Fruit fly (Drosophila melanogaster) whole organism, embryonic: ENCODE measurements around the gene CG9920.
A peak's percentile ranks its signal among the peaks of the same experiment; 100 is the strongest.

Source experiments
- CG1024 ChIP-seq: fragments of 200-800 bp; sonication (Bioruptor generic); IDR thresholded peaks from 2 replicates; pipeline ENCODE4 v1.3.6; 2022; ENCODE audit warnings: missing biosample characterization, missing genetic modification characterization
- CG10321 ChIP-seq: fragments of 200-800 bp; sonication (Bioruptor generic); IDR thresholded peaks from 2 replicates; pipeline ENCODE4 v1.3.6; 2022; ENCODE audit warnings: missing biosample characterization, missing genetic modification characterization
- CG10366 ChIP-seq: fragments of 200-800 bp; sonication (Bioruptor generic); IDR thresholded peaks from 2 replicates; pipeline ENCODE4 v1.3.6; 2022; ENCODE audit warnings: missing biosample characterization, missing genetic modification characterization
- CG11247 ChIP-seq: fragments of 200-800 bp; sonication (Bioruptor generic); IDR thresholded peaks from 2 replicates; pipeline ENCODE4 v1.3.6; 2022; ENCODE audit warnings: missing biosample characterization, missing genetic modification characterization
- CG11398 ChIP-seq: fragments of 200-800 bp; sonication (Bioruptor generic); optimal IDR thresholded peaks from 2 replicates; lab custom pipeline; 2016; ENCODE audit warnings: missing biosample characterization, missing genetic modification characterization
- CG12744 ChIP-seq: fragments of 200-800 bp; sonication (Bioruptor generic); optimal IDR thresholded peaks from 2 replicates; lab custom pipeline; 2016; ENCODE audit warnings: missing biosample characterization, missing genetic modification characterization
- CG13123 ChIP-seq: fragments of 200-800 bp; sonication (Bioruptor generic); optimal IDR thresholded peaks from 2 replicates; lab custom pipeline; 2016; ENCODE audit warnings: missing biosample characterization, missing genetic modification characterization
- CG15269 ChIP-seq: fragments of 200-800 bp; sonication (Bioruptor generic); optimal IDR thresholded peaks from 2 replicates; lab custom pipeline; 2018; ENCODE audit warnings: missing biosample characterization, mild to moderate bottlenecking, missing genetic modification characterization, moderate library complexity
- CG17612 ChIP-seq: fragments of 200-800 bp; sonication (Bioruptor generic); IDR thresholded peaks from 2 replicates; pipeline ENCODE4 v1.3.6; 2022; ENCODE audit warnings: missing biosample characterization, missing genetic modification characterization
- CG18619 ChIP-seq: fragments of 200-800 bp; sonication (Bioruptor generic); optimal IDR thresholded peaks from 3 replicates; lab custom pipeline; 2017; ENCODE audit warnings: missing biosample characterization, mild to moderate bottlenecking, missing genetic modification characterization
- CG2120 ChIP-seq: fragments of 200-800 bp; sonication (Bioruptor generic); optimal IDR thresholded peaks from 3 replicates; lab custom pipeline; 2016; ENCODE audit warnings: missing biosample characterization, missing genetic modification characterization
- CG2875 ChIP-seq: fragments of 200-800 bp; sonication (Bioruptor generic); optimal IDR thresholded peaks from 2 replicates; lab custom pipeline; 2017; ENCODE audit warnings: missing biosample characterization, mild to moderate bottlenecking, missing genetic modification characterization, missing genetic modification reagents
- CG31441 ChIP-seq: fragments of 200-800 bp; sonication (Bioruptor generic); IDR thresholded peaks from 2 replicates; pipeline ENCODE4 v1.3.6; 2022; ENCODE audit warnings: missing biosample characterization, missing genetic modification characterization
- CG32767 ChIP-seq: fragments of 200-800 bp; sonication (Bioruptor generic); IDR thresholded peaks from 2 replicates; pipeline ENCODE4 v1.3.6; 2022; ENCODE audit warnings: missing biosample characterization, missing genetic modification characterization
- CG4328 ChIP-seq: fragments of 200-800 bp; sonication (Bioruptor generic); optimal IDR thresholded peaks from 3 replicates; lab custom pipeline; 2017; ENCODE audit warnings: missing biosample characterization, missing genetic modification reagents, missing genetic modification characterization
- CG4617 ChIP-seq: fragments of 200-800 bp; sonication (Bioruptor generic); optimal IDR thresholded peaks from 3 replicates; lab custom pipeline; 2016; ENCODE audit warnings: missing biosample characterization, missing genetic modification characterization, borderline replicate concordance
- CG4730 ChIP-seq: fragments of 200-800 bp; sonication (Bioruptor generic); IDR thresholded peaks from 2 replicates; pipeline ENCODE4 v1.3.6; 2022; ENCODE audit warnings: missing biosample characterization, missing genetic modification characterization
- CG6854 ChIP-seq: fragments of 200-800 bp; sonication (Bioruptor generic); optimal IDR thresholded peaks from 3 replicates; lab custom pipeline; 2017; ENCODE audit warnings: missing biosample characterization, mild to moderate bottlenecking, missing genetic modification characterization
- CG7357 ChIP-seq: fragments of 200-800 bp; sonication (Bioruptor generic); IDR thresholded peaks from 3 replicates; pipeline ENCODE4 v1.3.6; 2022; ENCODE audit warnings: missing biosample characterization, missing genetic modification characterization
- CG8290 ChIP-seq, 3 experiments: fragments of 200-800 bp; sonication (Bioruptor generic); optimal IDR thresholded peaks; 2 replicates each; lab custom pipeline; 2016 to 2019; ENCODE audit warnings: missing biosample characterization in 3 of 3, missing genetic modification characterization in 3 of 3, mild to moderate bottlenecking in 2 of 3, moderate library complexity in 1 of 3
- CG8478 ChIP-seq: fragments of >200 bp; optimal IDR thresholded peaks from 2 replicates; lab custom pipeline; 2018
- CG8944 ChIP-seq: fragments of 200-800 bp; sonication (Bioruptor generic); optimal IDR thresholded peaks from 3 replicates; lab custom pipeline; 2016; ENCODE audit warnings: missing biosample characterization, missing genetic modification characterization
- CoRest ChIP-seq: fragments of 200-800 bp; sonication (Bioruptor generic); optimal IDR thresholded peaks from 3 replicates; lab custom pipeline; 2018; ENCODE audit warnings: missing biosample characterization, mild to moderate bottlenecking, missing genetic modification characterization, moderate library complexity
- Gug ChIP-seq: fragments of 200-800 bp; sonication (Bioruptor generic); IDR thresholded peaks from 4 replicates; pipeline ENCODE4 v1.3.6; 2022; ENCODE audit warnings: missing biosample characterization, missing genetic modification characterization
- Hr3 ChIP-seq: fragments of 200-800 bp; sonication (Bioruptor generic); optimal IDR thresholded peaks from 3 replicates; lab custom pipeline; 2016; ENCODE audit warnings: missing biosample characterization, missing genetic modification characterization
- Hr78 ChIP-seq, 2 experiments: fragments of 200-800 bp in 1 of 2; fragments of >200 bp in 1 of 2; sonication (Bioruptor generic) in 1 of 2; optimal IDR thresholded peaks; 2 replicates each; lab custom pipeline; 2017 to 2019; ENCODE audit warnings: missing biosample characterization in 2 of 2, missing genetic modification characterization in 2 of 2, mild to moderate bottlenecking in 1 of 2, moderate library complexity in 1 of 2
- Sox102F ChIP-seq: fragments of 200-800 bp; sonication (Bioruptor generic); optimal IDR thresholded peaks from 2 replicates; lab custom pipeline; 2018; ENCODE audit warnings: missing biosample characterization, mild to moderate bottlenecking, missing genetic modification characterization, moderate library complexity
- Stat92E ChIP-seq, 3 experiments: fragments of >200 bp in 2 of 3; fragments of 200-800 bp in 1 of 3; sonication (Bioruptor generic) in 1 of 3; optimal IDR thresholded peaks; 2 replicates each; lab custom pipeline; 2017 to 2019; ENCODE audit warnings: missing biosample characterization in 3 of 3, missing genetic modification characterization in 3 of 3, mild to moderate bottlenecking in 1 of 3, moderate library complexity in 1 of 3
- ato ChIP-seq: fragments of 200-800 bp; sonication (Bioruptor generic); IDR thresholded peaks from 2 replicates; pipeline ENCODE4 v1.3.6; 2022; ENCODE audit warnings: missing biosample characterization, missing genetic modification characterization; ENCODE audit not compliant: partially characterized antibody
- az2 ChIP-seq: fragments of 200-800 bp; sonication (Bioruptor generic); optimal IDR thresholded peaks from 3 replicates; lab custom pipeline; 2016; ENCODE audit warnings: missing biosample characterization, missing genetic modification characterization
- crp ChIP-seq, 2 experiments: fragments of 200-800 bp; sonication (Bioruptor generic); optimal IDR thresholded peaks; 2 replicates in 1 of 2; 3 replicates in 1 of 2; lab custom pipeline; 2017; ENCODE audit warnings: missing biosample characterization in 2 of 2, missing genetic modification characterization in 2 of 2, mild to moderate bottlenecking in 1 of 2, moderate library complexity in 1 of 2
- gcm ChIP-seq: fragments of 200-800 bp; sonication (Bioruptor generic); optimal IDR thresholded peaks from 2 replicates; lab custom pipeline; 2019; ENCODE audit warnings: missing biosample characterization, mild to moderate bottlenecking, missing genetic modification characterization, moderate library complexity
- gsb ChIP-seq: fragments of 200-800 bp; sonication (Bioruptor generic); IDR thresholded peaks from 2 replicates; pipeline ENCODE4 v1.3.6; 2022; ENCODE audit warnings: missing biosample characterization, missing genetic modification characterization
- lilli ChIP-seq: fragments of 200-800 bp; sonication (Bioruptor generic); optimal IDR thresholded peaks from 3 replicates; lab custom pipeline; 2016; ENCODE audit warnings: missing biosample characterization, missing genetic modification characterization
- lmd ChIP-seq: fragments of 200-800 bp; sonication (Bioruptor generic); IDR thresholded peaks from 2 replicates; pipeline ENCODE4 v1.3.6; 2022; ENCODE audit warnings: missing biosample characterization, missing genetic modification characterization
- odd ChIP-seq: fragments of 200-800 bp; sonication (Bioruptor generic); optimal IDR thresholded peaks from 2 replicates; lab custom pipeline; 2017; ENCODE audit warnings: missing biosample characterization, mild to moderate bottlenecking, missing genetic modification characterization
- onecut ChIP-seq: fragments of 200-800 bp; sonication (Bioruptor generic); IDR thresholded peaks from 2 replicates; pipeline ENCODE4 v1.3.6; 2022; ENCODE audit warnings: missing biosample characterization, missing genetic modification characterization
- peb ChIP-seq: fragments of 200-800 bp; sonication (Bioruptor generic); IDR thresholded peaks from 2 replicates; pipeline ENCODE4 v1.3.6; 2022; ENCODE audit warnings: missing biosample characterization, missing genetic modification characterization
- pho ChIP-seq: fragments of 200-800 bp; sonication (Bioruptor generic); optimal IDR thresholded peaks from 2 replicates; lab custom pipeline; 2016; ENCODE audit warnings: missing biosample characterization, missing genetic modification characterization
- pzg ChIP-seq: fragments of 200-800 bp; sonication (Bioruptor generic); optimal IDR thresholded peaks from 3 replicates; lab custom pipeline; 2018; ENCODE audit warnings: missing biosample characterization, mild to moderate bottlenecking, missing genetic modification characterization, moderate library complexity
- ranshi ChIP-seq: fragments of 200-800 bp; sonication (Bioruptor generic); IDR thresholded peaks from 2 replicates; pipeline ENCODE4 v1.3.6; 2022; ENCODE audit warnings: missing biosample characterization, missing genetic modification characterization
- sima ChIP-seq: fragments of 200-800 bp; sonication (Bioruptor generic); optimal IDR thresholded peaks from 2 replicates; lab custom pipeline; 2016; ENCODE audit warnings: missing biosample characterization, missing genetic modification characterization
- sob ChIP-seq: fragments of 200-800 bp; sonication (Bioruptor generic); IDR thresholded peaks from 2 replicates; pipeline ENCODE4 v1.3.6; 2022; ENCODE audit warnings: missing biosample characterization, missing genetic modification characterization
- sr ChIP-seq: fragments of 200-800 bp; sonication (Bioruptor generic); IDR thresholded peaks from 3 replicates; pipeline ENCODE4 v1.3.6; 2022; ENCODE audit warnings: missing biosample characterization, missing genetic modification characterization
- toy ChIP-seq: fragments of 200-800 bp; sonication (Bioruptor generic); IDR thresholded peaks from 2 replicates; pipeline ENCODE4 v1.3.6; 2022; ENCODE audit warnings: missing biosample characterization, missing genetic modification characterization
- trh ChIP-seq: fragments of 200-800 bp; sonication (Bioruptor generic); optimal IDR thresholded peaks from 2 replicates; lab custom pipeline; 2016; ENCODE audit warnings: missing biosample characterization, missing genetic modification characterization
- unpg ChIP-seq: fragments of 200-800 bp; sonication (Bioruptor generic); optimal IDR thresholded peaks from 3 replicates; lab custom pipeline; 2018; ENCODE audit warnings: missing biosample characterization, mild to moderate bottlenecking, missing genetic modification characterization, moderate library complexity
- vnd ChIP-seq: fragments of 200-800 bp; sonication (Bioruptor generic); IDR thresholded peaks from 3 replicates; pipeline ENCODE4 v1.3.6; 2022; ENCODE audit warnings: missing biosample characterization, missing genetic modification characterization; ENCODE audit not compliant: partially characterized antibody
- zfh2 ChIP-seq: fragments of 200-800 bp; sonication (Bioruptor generic); optimal IDR thresholded peaks from 2 replicates; lab custom pipeline; 2016; ENCODE audit warnings: missing biosample characterization, missing genetic modification characterization

Gene CG9920

dm6 chr3R:14053037-14053808 is 44.7 kb downstream of the CG9920 start (continued):
- TF ChIP-seq sr (GFP tag; lab: Robert Waterston, UW) (peak; percentile 92), CG11398 (GFP tag; lab: Kevin White, UChicago) (peak; percentile 36), zfh2 (GFP tag; lab: Kevin White, UChicago) (peak; percentile 93), CG12744 (GFP tag; lab: Kevin White, UChicago) (peak; percentile 81), CG4617 (peak; percentile 88), Gug (GFP tag; lab: Robert Waterston, UW) (peak; percentile 98), CG6854 (GFP tag; lab: Kevin White, UChicago) (peak; percentile 96), CG7357 (GFP tag; lab: Robert Waterston, UW) (peak; percentile 92), odd (GFP tag; lab: Kevin White, UChicago) (peak; percentile 94), CG15269 (peak; percentile 98), sima (GFP tag; lab: Kevin White, UChicago) (peak; percentile 34), CG31441 (GFP tag; lab: Robert Waterston, UW) (peak; percentile 97), CG2120 (GFP tag; lab: Kevin White, UChicago) (peak; percentile 98), CG8944 (peak; percentile 72), ranshi (GFP tag; lab: Robert Waterston, UW) (peak; percentile 98), lmd (GFP tag; lab: Robert Waterston, UW) (peak; percentile 99), CG4328 (GFP tag; lab: Kevin White, UChicago) (peak; percentile 87), az2 (GFP tag; lab: Kevin White, UChicago) (peak; percentile 95), ato (GFP tag; lab: Robert Waterston, UW) (no peak), vnd (no peak), pho (peak; percentile 89), CoRest (tag; lab: Kevin White, UChicago) (peak; percentile 97), CG10366 (GFP tag; lab: Robert Waterston, UW) (peak; percentile 98), sob (peak; percentile 98), CG1024 (GFP tag; lab: Robert Waterston, UW) (peak; percentile 92), Stat92E (GFP tag; optimal IDR thresholded peaks at IDR 0.05; lab: Kevin White, UChicago) (no peak), toy (GFP tag; lab: Robert Waterston, UW) (peak; percentile 96), trh (GFP tag; lab: Kevin White, UChicago) (peak; percentile 94), CG4730 (GFP tag; lab: Robert Waterston, UW) (peak; percentile 97), onecut (GFP tag; lab: Robert Waterston, UW) (peak; percentile 91), gsb (GFP tag; lab: Robert Waterston, UW) (peak; percentile 97), CG32767 (GFP tag; lab: Robert Waterston, UW) (peak; percentile 95), crp (GFP tag; optimal IDR thresholded peaks at IDR 0.05; lab: Kevin White, UChicago) (peak in 1 of 2 experiments; percentile 61), gcm (GFP tag; lab: Kevin White, UChicago) (peak; percentile 91), Hr3 (peak; percentile 97), Hr78 (GFP tag; optimal IDR thresholded peaks at IDR 0.05; lab: Kevin White, UChicago) (peak in 1 of 2 experiments; percentile 63), CG11247 (GFP tag; lab: Robert Waterston, UW) (peak; percentile 98), CG17612 (GFP tag; lab: Robert Waterston, UW) (peak; percentile 98), peb (GFP tag; lab: Robert Waterston, UW) (peak; percentile 93), CG2875 (peak; percentile 94), CG8290 (GFP tag; optimal IDR thresholded peaks at IDR 0.05; lab: Kevin White, UChicago) (peak; percentile 74), CG8290 (tag; optimal IDR thresholded peaks at IDR 0.05; lab: Kevin White, UChicago) (peak in 1 of 2 experiments; percentile 97), CG8478 (lab: Kevin White, UChicago) (no peak), pzg (GFP tag; lab: Kevin White, UChicago) (peak; percentile 27), CG10321 (GFP tag; lab: Robert Waterston, UW) (peak; percentile 82), lilli (GFP tag; lab: Kevin White, UChicago) (peak; percentile 97), CG18619 (GFP tag; lab: Kevin White, UChicago) (peak; percentile 97), unpg (GFP tag; lab: Kevin White, UChicago) (peak; percentile 97), CG13123 (GFP tag; lab: Kevin White, UChicago) (peak; percentile 92), Sox102F (GFP tag; lab: Kevin White, UChicago) (peak; percentile 99)
